Worm (Caenorhabditis elegans): ENCODE data around the gene Y54G2A.15.

DNA sequence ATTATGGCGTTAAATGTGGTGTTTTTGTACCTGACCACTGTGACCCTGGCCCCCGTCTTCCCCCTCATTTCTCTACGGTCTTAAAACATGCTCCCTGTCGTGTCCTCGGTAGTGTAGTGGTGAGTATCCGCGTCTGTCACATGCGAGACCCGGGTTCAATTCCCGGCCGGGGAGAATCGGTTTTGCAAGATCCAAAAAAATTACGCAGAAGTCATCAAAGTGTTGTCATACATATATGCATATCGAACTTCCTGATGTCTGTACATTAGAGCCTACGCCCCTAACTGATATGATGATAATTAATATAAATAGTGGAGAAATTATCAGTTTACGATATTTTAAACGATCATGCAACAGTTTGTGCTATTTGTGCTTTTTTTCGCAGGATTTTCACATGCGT lies 38.3 kb downstream of the Y54G2A.15 start, which contains the start of gene Y54G2A.45:
- TF ChIP-seq elt-3 (tag; optimal IDR thresholded peaks at IDR 0.05): no peak
- TF ChIP-seq pqm-1 (tag; optimal IDR thresholded peaks at IDR 0.05): peak; percentile 81
- no peak for TF ChIP-seq mdl-1 (tag; optimal IDR thresholded peaks at IDR 0.05)
- no peak for TF ChIP-seq zag-1 (tag; optimal IDR thresholded peaks at IDR 0.05)
- TF ChIP-seq elt-1 (tag; optimal IDR thresholded peaks at IDR 0.05): no peak
- peak; percentile 40 for TF ChIP-seq pha-4 (tag; optimal IDR thresholded peaks at IDR 0.05)
- TF ChIP-seq nhr-12 (tag; optimal IDR thresholded peaks at IDR 0.05): no peak
- no peak for TF ChIP-seq ama-1 (optimal IDR thresholded peaks at IDR 0.05)
- TF ChIP-seq ztf-11 (tag; optimal IDR thresholded peaks at IDR 0.05): no peak
- TF ChIP-seq nhr-76 (tag; optimal IDR thresholded peaks at IDR 0.05): no peak
- TF ChIP-seq snpc-4 (tag; optimal IDR thresholded peaks at IDR 0.05): no peak
- peak; percentile 29 for TF ChIP-seq tbx-2 (tag; optimal IDR thresholded peaks at IDR 0.05)
